Fruit fly (Drosophila melanogaster) whole organism, adult: Measurements from ENCODE around the gene GAPsec.

Source experiments
- CG11617 ChIP-seq: fragments of 200-800 bp; sonication (Bioruptor generic); optimal IDR thresholded peaks from 2 replicates; lab custom pipeline; 2017; ENCODE audit warnings: mild to moderate bottlenecking, missing biosample characterization, missing genetic modification reagents, missing genetic modification characterization
- cic ChIP-seq: fragments of 200-800 bp; sonication (Bioruptor generic); optimal IDR thresholded peaks from 2 replicates; lab custom pipeline; 2017; ENCODE audit warnings: missing biosample characterization, mild to moderate bottlenecking, missing genetic modification characterization, moderate library complexity
- cnc ChIP-seq, 2 experiments: fragments of >200 bp; optimal IDR thresholded peaks; 2 replicates each; lab custom pipeline; 2017
- kay ChIP-seq: fragments of 200-800 bp; sonication (Bioruptor generic); peaks from one replicate; lab custom pipeline; 2016; ENCODE audit warnings: missing biosample characterization, missing genetic modification characterization, borderline replicate concordance

dm6 chr3L:8660800-8661199 lies 37.1 kb upstream of the GAPsec start:
- TF ChIP-seq cic (no peak), CG11617 (GFP tag; lab: Kevin White, UChicago) (no peak), kay (no peak), cnc (optimal IDR thresholded peaks at IDR 0.05; lab: Kevin White, UChicago) (no peak)
